Fruit fly (Drosophila melanogaster) whole organism, embryonic: ENCODE measurements around the gene Coq5.
A peak's percentile ranks its signal among the peaks of the same experiment; 100 is the strongest.

Experiments used
- Abd-B ChIP-seq: fragments of 200-800 bp; sonication (Bioruptor generic); optimal IDR thresholded peaks from 2 replicates; lab custom pipeline; 2018; ENCODE audit warnings: missing biosample characterization, mild to moderate bottlenecking, missing genetic modification characterization, moderate library complexity
- Adf1 ChIP-seq: fragments of 200-800 bp; sonication (Bioruptor generic); IDR thresholded peaks from 2 replicates; pipeline ENCODE4 v1.3.6; 2022; ENCODE audit warnings: missing biosample characterization, missing genetic modification characterization
- B-H2 ChIP-seq: fragments of 200-800 bp; sonication (Bioruptor generic); optimal IDR thresholded peaks from 2 replicates; lab custom pipeline; 2018; ENCODE audit warnings: missing biosample characterization, mild to moderate bottlenecking, missing genetic modification characterization
- CG11085 ChIP-seq: fragments of 200-800 bp; sonication (Bioruptor generic); IDR thresholded peaks from 2 replicates; pipeline ENCODE4 v1.3.6; 2022; ENCODE audit warnings: missing biosample characterization, missing genetic modification characterization
- CG12155 ChIP-seq: fragments of 200-800 bp; sonication (Bioruptor generic); optimal IDR thresholded peaks from 3 replicates; lab custom pipeline; 2016; ENCODE audit warnings: missing biosample characterization, missing genetic modification characterization
- CG15011 ChIP-seq: fragments of 200-800 bp; sonication (Bioruptor generic); optimal IDR thresholded peaks from 3 replicates; lab custom pipeline; 2018; ENCODE audit warnings: missing biosample characterization, mild to moderate bottlenecking, missing genetic modification characterization
- CG15479 ChIP-seq: fragments of 200-800 bp; sonication (Bioruptor generic); optimal IDR thresholded peaks from 3 replicates; lab custom pipeline; 2019; ENCODE audit warnings: missing biosample characterization, mild to moderate bottlenecking, missing genetic modification characterization, moderate library complexity
- CG1603 ChIP-seq: fragments of 200-800 bp; sonication (Bioruptor generic); optimal IDR thresholded peaks from 2 replicates; lab custom pipeline; 2019; ENCODE audit warnings: missing biosample characterization, mild to moderate bottlenecking, missing genetic modification characterization, moderate library complexity
- CG17612 ChIP-seq: fragments of 200-800 bp; sonication (Bioruptor generic); IDR thresholded peaks from 2 replicates; pipeline ENCODE4 v1.3.6; 2022; ENCODE audit warnings: missing biosample characterization, missing genetic modification characterization
- CG2120 ChIP-seq: fragments of 200-800 bp; sonication (Bioruptor generic); optimal IDR thresholded peaks from 3 replicates; lab custom pipeline; 2016; ENCODE audit warnings: missing biosample characterization, missing genetic modification characterization
- CG2199 ChIP-seq: fragments of 200-800 bp; sonication (Bioruptor generic); IDR thresholded peaks from 3 replicates; pipeline ENCODE4 v1.3.6; 2022; ENCODE audit warnings: missing biosample characterization, missing genetic modification characterization
- CG30020 ChIP-seq: fragments of 200-800 bp; optimal IDR thresholded peaks from 2 replicates; lab custom pipeline; 2019; ENCODE audit warnings: missing biosample characterization, mild to moderate bottlenecking, missing genetic modification characterization, moderate library complexity
- CG3407 ChIP-seq: fragments of 200-800 bp; sonication (Bioruptor generic); optimal IDR thresholded peaks from 2 replicates; lab custom pipeline; 2018; ENCODE audit warnings: missing biosample characterization, mild to moderate bottlenecking, missing genetic modification characterization
- CG3847 ChIP-seq: fragments of 200-800 bp; sonication (Bioruptor generic); IDR thresholded peaks from 2 replicates; pipeline ENCODE4 v1.3.6; 2022; ENCODE audit warnings: missing biosample characterization, missing genetic modification characterization
- CG4404 ChIP-seq: fragments of 200-800 bp; sonication (Bioruptor generic); IDR thresholded peaks from 2 replicates; pipeline ENCODE4 v1.3.6; 2022; ENCODE audit warnings: missing biosample characterization, missing genetic modification characterization
- CG6654 ChIP-seq: fragments of 200-800 bp; sonication (Bioruptor generic); optimal IDR thresholded peaks from 2 replicates; lab custom pipeline; 2017; ENCODE audit warnings: missing biosample characterization, mild to moderate bottlenecking, missing genetic modification characterization
- CG6791 ChIP-seq: fragments of 200-800 bp; sonication (Bioruptor generic); IDR thresholded peaks from 3 replicates; pipeline ENCODE4 v1.3.6; 2022; ENCODE audit warnings: missing biosample characterization, missing genetic modification characterization; ENCODE audit not compliant: partially characterized antibody
- CG7357 ChIP-seq: fragments of 200-800 bp; sonication (Bioruptor generic); IDR thresholded peaks from 3 replicates; pipeline ENCODE4 v1.3.6; 2022; ENCODE audit warnings: missing biosample characterization, missing genetic modification characterization
- CG8290 ChIP-seq, 3 experiments: fragments of 200-800 bp; sonication (Bioruptor generic); optimal IDR thresholded peaks; 2 replicates each; lab custom pipeline; 2016 to 2019; ENCODE audit warnings: missing biosample characterization in 3 of 3, missing genetic modification characterization in 3 of 3, mild to moderate bottlenecking in 2 of 3, moderate library complexity in 1 of 3
- CG9437 ChIP-seq: fragments of 200-800 bp; sonication (Bioruptor generic); optimal IDR thresholded peaks from 2 replicates; lab custom pipeline; 2018; ENCODE audit warnings: missing biosample characterization, mild to moderate bottlenecking, missing genetic modification characterization
- CG9727 ChIP-seq: fragments of 200-800 bp; sonication (Bioruptor generic); optimal IDR thresholded peaks from 3 replicates; lab custom pipeline; 2017; ENCODE audit warnings: missing biosample characterization, mild to moderate bottlenecking, missing genetic modification characterization
- CG9932 ChIP-seq: fragments of 200-800 bp; sonication (Bioruptor generic); IDR thresholded peaks from 2 replicates; pipeline ENCODE4 v1.3.6; 2022; ENCODE audit warnings: missing biosample characterization, missing genetic modification characterization
- CrebB ChIP-seq: fragments of 200-800 bp; sonication (Bioruptor generic); optimal IDR thresholded peaks from 3 replicates; lab custom pipeline; 2018; ENCODE audit warnings: missing biosample characterization, mild to moderate bottlenecking, missing genetic modification characterization
- Deaf1 ChIP-seq: fragments of 200-800 bp; optimal IDR thresholded peaks from 3 replicates; lab custom pipeline; 2019; ENCODE audit warnings: missing biosample characterization, mild to moderate bottlenecking, missing genetic modification characterization, moderate library complexity
- Dll ChIP-seq: fragments of 200-800 bp; sonication (Bioruptor generic); IDR thresholded peaks from 4 replicates; pipeline ENCODE4 v1.3.6; 2022; ENCODE audit warnings: missing biosample characterization, missing genetic modification characterization; ENCODE audit not compliant: partially characterized antibody
- E2f2 ChIP-seq: fragments of 200-800 bp; sonication (Bioruptor generic); IDR thresholded peaks from 2 replicates; pipeline ENCODE4 v1.3.6; 2022; ENCODE audit warnings: missing biosample characterization, missing genetic modification characterization
- Fer3 ChIP-seq: fragments of 200-800 bp; sonication (Bioruptor generic); optimal IDR thresholded peaks from 2 replicates; lab custom pipeline; 2018; ENCODE audit warnings: missing biosample characterization, mild to moderate bottlenecking, missing genetic modification characterization, moderate library complexity
- HLH3B ChIP-seq: fragments of 200-800 bp; sonication (Bioruptor generic); IDR thresholded peaks from 2 replicates; pipeline ENCODE4 v1.3.6; 2022; ENCODE audit warnings: missing biosample characterization, missing genetic modification characterization
- HLH4C ChIP-seq: fragments of 200-800 bp; sonication (Bioruptor generic); IDR thresholded peaks from 3 replicates; pipeline ENCODE4 v1.3.6; 2022; ENCODE audit warnings: missing biosample characterization, missing genetic modification characterization; ENCODE audit not compliant: partially characterized antibody
- Meics ChIP-seq: fragments of 200-800 bp; sonication (Bioruptor generic); optimal IDR thresholded peaks from 2 replicates; lab custom pipeline; 2017; ENCODE audit warnings: missing biosample characterization, mild to moderate bottlenecking, missing genetic modification characterization
- Pdp1 ChIP-seq, 2 experiments: fragments of 200-800 bp; sonication (Bioruptor generic); optimal IDR thresholded peaks; 3 replicates each; lab custom pipeline; 2016; ENCODE audit warnings: missing biosample characterization in 2 of 2, missing genetic modification characterization in 2 of 2, mild to moderate bottlenecking in 1 of 2, moderate library complexity in 1 of 2
- Spps ChIP-seq: fragments of 200-800 bp; sonication (Bioruptor generic); optimal IDR thresholded peaks from 2 replicates; lab custom pipeline; 2018; ENCODE audit warnings: missing biosample characterization, mild to moderate bottlenecking, missing genetic modification characterization
- Tbp ChIP-seq: fragments of >200 bp; optimal IDR thresholded peaks from 2 replicates; lab custom pipeline; 2018; ENCODE audit warnings: missing biosample characterization, missing genetic modification characterization
- amos ChIP-seq: fragments of 200-800 bp; sonication (Bioruptor generic); IDR thresholded peaks from 2 replicates; pipeline ENCODE4 v1.3.6; 2022; ENCODE audit warnings: missing biosample characterization, missing genetic modification characterization; ENCODE audit not compliant: partially characterized antibody
- chinmo ChIP-seq: fragments of 200-800 bp; sonication (Bioruptor generic); IDR thresholded peaks from 4 replicates; pipeline ENCODE4 v1.3.6; 2022; ENCODE audit warnings: missing biosample characterization, missing genetic modification characterization; ENCODE audit not compliant: partially characterized antibody
- chm ChIP-seq: fragments of 200-800 bp; sonication (Bioruptor generic); IDR thresholded peaks from 2 replicates; pipeline ENCODE4 v1.3.6; 2022; ENCODE audit warnings: missing biosample characterization, missing genetic modification characterization
- ewg ChIP-seq: fragments of 200-800 bp; sonication (Bioruptor generic); optimal IDR thresholded peaks from 3 replicates; lab custom pipeline; 2017; ENCODE audit warnings: mild to moderate bottlenecking, missing biosample characterization, missing genetic modification reagents, missing genetic modification characterization
- lab ChIP-seq: fragments of 200-800 bp; sonication (Bioruptor generic); optimal IDR thresholded peaks from 3 replicates; lab custom pipeline; 2017; ENCODE audit warnings: missing biosample characterization, missing genetic modification characterization, mild to moderate bottlenecking, moderate library complexity, missing genetic modification reagents
- maf-S ChIP-seq: fragments of 200-800 bp; sonication (Bioruptor generic); optimal IDR thresholded peaks from 2 replicates; lab custom pipeline; 2016; ENCODE audit warnings: missing biosample characterization, missing genetic modification characterization
- mam ChIP-seq: fragments of 200-800 bp; sonication (Bioruptor generic); optimal IDR thresholded peaks from 3 replicates; lab custom pipeline; 2016; ENCODE audit warnings: missing biosample characterization, missing genetic modification characterization
- nerfin-1 ChIP-seq: fragments of 200-800 bp; sonication (Bioruptor generic); optimal IDR thresholded peaks from 3 replicates; lab custom pipeline; 2019; ENCODE audit warnings: missing biosample characterization, mild to moderate bottlenecking, missing genetic modification characterization, moderate library complexity
- onecut ChIP-seq: fragments of 200-800 bp; sonication (Bioruptor generic); IDR thresholded peaks from 2 replicates; pipeline ENCODE4 v1.3.6; 2022; ENCODE audit warnings: missing biosample characterization, missing genetic modification characterization
- otp ChIP-seq: fragments of 200-800 bp; sonication (Bioruptor generic); IDR thresholded peaks from 3 replicates; pipeline ENCODE4, ENCODE4 v1.3.6; 2022; ENCODE audit warnings: missing biosample characterization, missing genetic modification characterization
- pzg ChIP-seq: fragments of 200-800 bp; sonication (Bioruptor generic); optimal IDR thresholded peaks from 3 replicates; lab custom pipeline; 2018; ENCODE audit warnings: missing biosample characterization, mild to moderate bottlenecking, missing genetic modification characterization, moderate library complexity
- slp2 ChIP-seq: fragments of 200-800 bp; sonication (Bioruptor generic); optimal IDR thresholded peaks from 2 replicates; lab custom pipeline; 2016; ENCODE audit warnings: missing biosample characterization, missing genetic modification characterization
- z ChIP-seq: fragments of 200-800 bp; sonication (Bioruptor generic); IDR thresholded peaks from 3 replicates; pipeline ENCODE4 v1.3.6; 2022; ENCODE audit warnings: missing biosample characterization, missing genetic modification characterization
- zf30C ChIP-seq: fragments of 200-800 bp; sonication (Bioruptor generic); optimal IDR thresholded peaks from 3 replicates; lab custom pipeline; 2018; ENCODE audit warnings: missing biosample characterization, mild to moderate bottlenecking, missing genetic modification characterization
- zfh1 ChIP-seq: fragments of 200-800 bp; sonication (Bioruptor generic); IDR thresholded peaks from 3 replicates; pipeline ENCODE4 v1.3.6; 2022; ENCODE audit warnings: missing biosample characterization, missing genetic modification characterization

Coq5 gene

DNA sequence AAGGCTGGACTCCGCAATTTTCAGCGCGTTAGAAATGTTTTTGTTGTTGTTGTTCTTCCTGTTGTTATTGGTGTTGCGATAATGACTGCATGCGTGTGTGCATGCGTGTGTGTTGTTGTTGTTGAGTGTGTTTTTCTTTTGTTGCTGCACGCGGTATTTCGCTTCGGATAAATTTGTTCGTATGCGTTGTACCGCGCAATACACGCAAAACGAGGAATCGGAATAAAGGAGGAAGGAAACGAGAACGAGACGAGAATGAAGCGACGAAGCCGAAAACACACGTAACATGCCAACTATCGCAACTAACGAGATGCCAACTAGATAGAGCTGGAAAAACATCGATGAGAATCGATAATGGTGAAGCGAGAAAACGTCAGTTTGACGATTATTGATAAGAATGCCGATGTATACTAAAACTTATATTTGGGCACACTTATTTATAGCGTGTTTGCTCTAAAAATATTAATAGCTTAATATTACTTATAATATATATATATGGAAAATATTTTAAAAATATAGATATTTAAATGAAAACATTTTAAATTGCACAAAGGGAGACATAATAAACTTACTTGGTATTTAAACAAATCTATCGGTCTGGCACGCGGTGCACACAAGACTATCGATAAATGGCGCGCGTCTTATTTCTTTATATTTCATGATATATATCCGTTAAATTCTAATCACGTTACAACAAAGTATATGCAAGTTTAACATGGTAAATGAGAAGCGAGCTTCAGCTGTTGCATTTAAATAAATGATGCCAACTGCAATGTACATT, 17.2 kb upstream of the Coq5 start, which contains the start of gene sno (continued):
- TF ChIP-seq Abd-B (GFP tag; lab: Kevin White, UChicago), result no peak
- peak; percentile 28 for TF ChIP-seq CG1603 (tag; lab: Kevin White, UChicago)
- TF ChIP-seq CG2199 (GFP tag; lab: Robert Waterston, UW), result no peak
- no peak for TF ChIP-seq CG8290 (GFP tag; optimal IDR thresholded peaks at IDR 0.05; lab: Kevin White, UChicago)
- peak in 1 of 2 experiments; percentile 43 for TF ChIP-seq CG8290 (tag; optimal IDR thresholded peaks at IDR 0.05; lab: Kevin White, UChicago)
- no peak for TF ChIP-seq Spps (tag; lab: Kevin White, UChicago)
- TF ChIP-seq zf30C, result no peak
- TF ChIP-seq Tbp (GFP tag; lab: Kevin White, UChicago), result no peak
- TF ChIP-seq CG7357 (GFP tag; lab: Robert Waterston, UW), result no peak
- peak; percentile 83; the same call in 3 of the 4 replicates for TF ChIP-seq Dll
- TF ChIP-seq maf-S, result no peak
- no peak for TF ChIP-seq Meics (GFP tag; lab: Kevin White, UChicago)
- no peak for TF ChIP-seq CG4404 (GFP tag; lab: Robert Waterston, UW)
- no peak for TF ChIP-seq CG9437
- TF ChIP-seq chinmo (GFP tag; lab: Robert Waterston, UW), result peak; percentile 85
- TF ChIP-seq CG30020 (tag; lab: Kevin White, UChicago), result peak; percentile 23
- peak; percentile 87 for TF ChIP-seq CG6791 (GFP tag; lab: Robert Waterston, UW)
- TF ChIP-seq B-H2, result no peak
- TF ChIP-seq CG15011 (GFP tag; lab: Kevin White, UChicago), result no peak
- no peak for TF ChIP-seq CG3407
- TF ChIP-seq CG9932, result peak; percentile 52
- TF ChIP-seq CG9727, result no peak
- TF ChIP-seq CG12155 (GFP tag; lab: Kevin White, UChicago), result peak; percentile 86
- TF ChIP-seq CG11085 (GFP tag; lab: Robert Waterston, UW), result no peak
- no peak for TF ChIP-seq otp (GFP tag; lab: Robert Waterston, UW)
- TF ChIP-seq Pdp1 (GFP tag; optimal IDR thresholded peaks at IDR 0.05; lab: Kevin White, UChicago), result peak in 1 of 2 experiments; percentile 92
- no peak for TF ChIP-seq HLH3B (GFP tag; lab: Robert Waterston, UW)
- TF ChIP-seq Deaf1 (tag; lab: Kevin White, UChicago), result peak; percentile 64
- no peak for TF ChIP-seq CG2120
- peak; percentile 33 for TF ChIP-seq CG15479 (GFP tag; lab: Kevin White, UChicago)
- peak; percentile 22; the same call in 1 of the 2 replicates for TF ChIP-seq CG3847 (GFP tag; lab: Robert Waterston, UW)
- no peak for TF ChIP-seq CG6654 (GFP tag; lab: Kevin White, UChicago)
- TF ChIP-seq CrebB, result peak; percentile 3
- TF ChIP-seq zfh1 (GFP tag; lab: Robert Waterston, UW), result no peak
- TF ChIP-seq chm (GFP tag; lab: Robert Waterston, UW), result 0 out of 2 replicates have a peak, but pooled peaks have one; percentile 14
- no peak for TF ChIP-seq nerfin-1 (tag; lab: Kevin White, UChicago)
- peak; percentile 28; the same call in 1 of the 2 replicates for TF ChIP-seq E2f2 (GFP tag; lab: Robert Waterston, UW)
- TF ChIP-seq lab (GFP tag; lab: Kevin White, UChicago), result peak; percentile 6
- no peak for TF ChIP-seq CG17612 (GFP tag; lab: Robert Waterston, UW)
- TF ChIP-seq ewg (GFP tag; lab: Kevin White, UChicago), result peak; percentile 10
- peak; percentile 58 for TF ChIP-seq pzg
- no peak for TF ChIP-seq Fer3 (tag; lab: Kevin White, UChicago)
- TF ChIP-seq HLH4C (GFP tag; lab: Robert Waterston, UW), result peak; percentile 82
- TF ChIP-seq amos (GFP tag; lab: Robert Waterston, UW), result peak; percentile 89
- TF ChIP-seq Adf1, result no peak
- 0 out of 2 replicates have a peak, but pooled peaks have one; percentile 5 for TF ChIP-seq onecut (GFP tag; lab: Robert Waterston, UW)
- no peak for TF ChIP-seq mam (GFP tag; lab: Kevin White, UChicago)
- TF ChIP-seq z (GFP tag; lab: Robert Waterston, UW), result no peak
- no peak for TF ChIP-seq slp2 (GFP tag; lab: Kevin White, UChicago)
